Fruit fly (Drosophila melanogaster) whole organism, embryonic: ENCODE measurements around the gene CG43055.

Experiments
- Bteb2 ChIP-seq: fragments of 200-800 bp; sonication (Bioruptor generic); optimal IDR thresholded peaks from 2 replicates; lab custom pipeline; 2016; ENCODE audit warnings: missing biosample characterization, missing genetic modification characterization
- CG10565 ChIP-seq: fragments of 200-800 bp; sonication (Bioruptor generic); optimal IDR thresholded peaks from 3 replicates; lab custom pipeline; 2016; ENCODE audit warnings: missing biosample characterization, mild to moderate bottlenecking, missing genetic modification characterization
- CG12391 ChIP-seq: fragments of 200-800 bp; sonication (Bioruptor generic); optimal IDR thresholded peaks from 3 replicates; lab custom pipeline; 2018; ENCODE audit warnings: missing biosample characterization, mild to moderate bottlenecking, missing genetic modification characterization, moderate library complexity
- CG13424 ChIP-seq: fragments of 200-800 bp; sonication (Bioruptor generic); optimal IDR thresholded peaks from 2 replicates; lab custom pipeline; 2019; ENCODE audit warnings: missing biosample characterization, mild to moderate bottlenecking, missing genetic modification characterization, moderate library complexity
- CG13624 ChIP-seq: fragments of 200-800 bp; sonication (Bioruptor generic); optimal IDR thresholded peaks from 2 replicates; lab custom pipeline; 2016; ENCODE audit warnings: missing biosample characterization, missing genetic modification characterization
- CG1529 ChIP-seq: fragments of 200-800 bp; sonication (Bioruptor generic); optimal IDR thresholded peaks from 3 replicates; lab custom pipeline; 2018; ENCODE audit warnings: missing biosample characterization, missing genetic modification characterization
- CG1603 ChIP-seq: fragments of 200-800 bp; sonication (Bioruptor generic); optimal IDR thresholded peaks from 2 replicates; lab custom pipeline; 2019; ENCODE audit warnings: missing biosample characterization, mild to moderate bottlenecking, missing genetic modification characterization, moderate library complexity
- CG17359 ChIP-seq: fragments of 200-800 bp; sonication (Bioruptor generic); optimal IDR thresholded peaks from 3 replicates; lab custom pipeline; 2018; ENCODE audit warnings: missing biosample characterization, mild to moderate bottlenecking, missing genetic modification characterization, moderate library complexity
- CG17568 ChIP-seq: fragments of 200-800 bp; sonication (Bioruptor generic); optimal IDR thresholded peaks from 2 replicates; lab custom pipeline; 2018; ENCODE audit warnings: missing biosample characterization, mild to moderate bottlenecking, missing genetic modification characterization, moderate library complexity
- CG17912 ChIP-seq: fragments of 200-800 bp; sonication (Bioruptor generic); optimal IDR thresholded peaks from 2 replicates; lab custom pipeline; 2018; ENCODE audit warnings: missing biosample characterization, mild to moderate bottlenecking, missing genetic modification characterization
- CG1832 ChIP-seq: fragments of 200-800 bp; sonication (Bioruptor generic); optimal IDR thresholded peaks from 2 replicates; lab custom pipeline; 2017; ENCODE audit warnings: missing biosample characterization, mild to moderate bottlenecking, missing genetic modification characterization, inconsistent platforms
- CG18476 ChIP-seq: fragments of 200-800 bp; sonication (Bioruptor generic); optimal IDR thresholded peaks from 2 replicates; lab custom pipeline; 2016; ENCODE audit warnings: missing biosample characterization, mild to moderate bottlenecking, missing genetic modification characterization
- CG2712 ChIP-seq: fragments of 200-800 bp; optimal IDR thresholded peaks from 3 replicates; lab custom pipeline; 2019; ENCODE audit warnings: missing biosample characterization, mild to moderate bottlenecking, missing genetic modification characterization, moderate library complexity
- CG2875 ChIP-seq: fragments of 200-800 bp; sonication (Bioruptor generic); optimal IDR thresholded peaks from 2 replicates; lab custom pipeline; 2017; ENCODE audit warnings: missing biosample characterization, mild to moderate bottlenecking, missing genetic modification characterization, missing genetic modification reagents
- CG31224 ChIP-seq: fragments of 200-800 bp; sonication (Bioruptor generic); IDR thresholded peaks from 2 replicates; pipeline ENCODE4 v1.3.6; 2022; ENCODE audit warnings: missing biosample characterization, missing genetic modification characterization
- CG3281 ChIP-seq: fragments of 200-800 bp; sonication (Bioruptor generic); optimal IDR thresholded peaks from 3 replicates; lab custom pipeline; 2017; ENCODE audit warnings: missing biosample characterization, mild to moderate bottlenecking, missing genetic modification characterization
- CG4282 ChIP-seq: fragments of 200-800 bp; sonication (Bioruptor generic); optimal IDR thresholded peaks from 2 replicates; lab custom pipeline; 2016; ENCODE audit warnings: missing biosample characterization, missing genetic modification characterization
- CG4820 ChIP-seq: fragments of 200-800 bp; sonication (Bioruptor generic); optimal IDR thresholded peaks from 3 replicates; lab custom pipeline; 2016; ENCODE audit warnings: missing biosample characterization, missing genetic modification characterization
- CG5953 ChIP-seq: fragments of 200-800 bp; sonication (Bioruptor generic); IDR thresholded peaks from 2 replicates; pipeline ENCODE4 v1.3.6; 2022; ENCODE audit warnings: missing biosample characterization, missing genetic modification characterization
- CG6272 ChIP-seq: fragments of 200-800 bp; sonication (Bioruptor generic); IDR thresholded peaks from 2 replicates; pipeline ENCODE4 v1.3.6; 2022; ENCODE audit warnings: missing biosample characterization, missing genetic modification characterization
- CG7963 ChIP-seq: fragments of 200-800 bp; sonication (Bioruptor generic); IDR thresholded peaks from 3 replicates; pipeline ENCODE4 v1.3.6; 2022; ENCODE audit warnings: missing biosample characterization, missing genetic modification characterization; ENCODE audit not compliant: partially characterized antibody
- CG9932 ChIP-seq: fragments of 200-800 bp; sonication (Bioruptor generic); IDR thresholded peaks from 2 replicates; pipeline ENCODE4 v1.3.6; 2022; ENCODE audit warnings: missing biosample characterization, missing genetic modification characterization
- Doc2 ChIP-seq: fragments of 200-800 bp; sonication (Bioruptor generic); IDR thresholded peaks from 2 replicates; pipeline ENCODE4 v1.3.6; 2022; ENCODE audit warnings: missing biosample characterization, missing genetic modification characterization
- HmgZ ChIP-seq: fragments of 200-800 bp; sonication (Bioruptor generic); optimal IDR thresholded peaks from 2 replicates; lab custom pipeline; 2018; ENCODE audit warnings: missing biosample characterization, mild to moderate bottlenecking, missing genetic modification characterization
- Lpt ChIP-seq: fragments of >200 bp; optimal IDR thresholded peaks from 2 replicates; lab custom pipeline; 2018; ENCODE audit warnings: missing biosample characterization, missing genetic modification characterization
- NK7.1 ChIP-seq: fragments of 200-800 bp; sonication (Bioruptor generic); optimal IDR thresholded peaks from 3 replicates; lab custom pipeline; 2016; ENCODE audit warnings: missing biosample characterization, missing genetic modification characterization
- Oli ChIP-seq: fragments of 200-800 bp; sonication (Bioruptor generic); optimal IDR thresholded peaks from 2 replicates; lab custom pipeline; 2018; ENCODE audit warnings: missing biosample characterization, mild to moderate bottlenecking, missing genetic modification characterization, moderate library complexity
- Sin3A ChIP-seq: fragments of >200 bp; optimal IDR thresholded peaks from 2 replicates; lab custom pipeline; 2018
- bbx ChIP-seq: fragments of 200-800 bp; sonication (Bioruptor generic); IDR thresholded peaks from 2 replicates; pipeline ENCODE4 v1.3.6; 2022; ENCODE audit warnings: missing biosample characterization, missing genetic modification characterization; ENCODE audit not compliant: partially characterized antibody
- bowl ChIP-seq: fragments of 200-800 bp; sonication (Bioruptor generic); IDR thresholded peaks from 2 replicates; pipeline ENCODE4 v1.3.6; 2022; ENCODE audit warnings: missing biosample characterization, missing genetic modification characterization
- caup ChIP-seq: fragments of 200-800 bp; sonication (Bioruptor generic); optimal IDR thresholded peaks from 3 replicates; lab custom pipeline; 2017; ENCODE audit warnings: missing biosample characterization, mild to moderate bottlenecking, missing genetic modification characterization, moderate library complexity; ENCODE audit not compliant: severe bottlenecking
- cwo ChIP-seq: fragments of 200-800 bp; sonication (Bioruptor generic); optimal IDR thresholded peaks from 3 replicates; lab custom pipeline; 2017; ENCODE audit warnings: missing biosample characterization, missing genetic modification characterization, mild to moderate bottlenecking, moderate library complexity, missing genetic modification reagents
- dati ChIP-seq: fragments of 200-800 bp; sonication (Bioruptor generic); IDR thresholded peaks from 2 replicates; pipeline ENCODE4 v1.3.6; 2022; ENCODE audit warnings: missing biosample characterization, missing genetic modification characterization
- eve ChIP-seq, 2 experiments: fragments of >200 bp; optimal IDR thresholded peaks; 2 replicates each; lab custom pipeline; 2017; ENCODE audit warnings: missing biosample characterization in 2 of 2, missing genetic modification characterization in 2 of 2
- fd64A ChIP-seq: fragments of 200-800 bp; sonication (Bioruptor generic); optimal IDR thresholded peaks from 3 replicates; lab custom pipeline; 2018; ENCODE audit warnings: missing biosample characterization, mild to moderate bottlenecking, missing genetic modification characterization
- gcm2 ChIP-seq: fragments of 200-800 bp; sonication (Bioruptor generic); optimal IDR thresholded peaks from 2 replicates; lab custom pipeline; 2016; ENCODE audit warnings: missing biosample characterization, missing genetic modification characterization
- her ChIP-seq: fragments of 200-800 bp; sonication (Bioruptor generic); optimal IDR thresholded peaks from 2 replicates; lab custom pipeline; 2016; ENCODE audit warnings: missing biosample characterization, missing genetic modification characterization
- kni ChIP-seq: fragments of 200-800 bp; sonication (Bioruptor generic); optimal IDR thresholded peaks from 3 replicates; lab custom pipeline; 2017; ENCODE audit warnings: mild to moderate bottlenecking, missing biosample characterization, missing genetic modification reagents, missing genetic modification characterization
- otp ChIP-seq: fragments of 200-800 bp; sonication (Bioruptor generic); IDR thresholded peaks from 3 replicates; pipeline ENCODE4, ENCODE4 v1.3.6; 2022; ENCODE audit warnings: missing biosample characterization, missing genetic modification characterization
- pita ChIP-seq: fragments of 200-800 bp; sonication (Bioruptor generic); optimal IDR thresholded peaks from 2 replicates; lab custom pipeline; 2017; ENCODE audit warnings: missing biosample characterization, mild to moderate bottlenecking, missing genetic modification characterization
- pzg ChIP-seq: fragments of 200-800 bp; sonication (Bioruptor generic); optimal IDR thresholded peaks from 3 replicates; lab custom pipeline; 2018; ENCODE audit warnings: missing biosample characterization, mild to moderate bottlenecking, missing genetic modification characterization, moderate library complexity
- repo ChIP-seq: fragments of 200-800 bp; sonication (Bioruptor generic); optimal IDR thresholded peaks from 2 replicates; lab custom pipeline; 2016; ENCODE audit warnings: missing biosample characterization, missing genetic modification characterization
- sens-2 ChIP-seq: fragments of 200-800 bp; sonication (Bioruptor generic); IDR thresholded peaks from 2 replicates; pipeline ENCODE4 v1.3.6; 2022; ENCODE audit warnings: missing biosample characterization, missing genetic modification characterization
- sob ChIP-seq: fragments of 200-800 bp; sonication (Bioruptor generic); IDR thresholded peaks from 2 replicates; pipeline ENCODE4 v1.3.6; 2022; ENCODE audit warnings: missing biosample characterization, missing genetic modification characterization
- sr ChIP-seq: fragments of 200-800 bp; sonication (Bioruptor generic); IDR thresholded peaks from 3 replicates; pipeline ENCODE4 v1.3.6; 2022; ENCODE audit warnings: missing biosample characterization, missing genetic modification characterization
- tin ChIP-seq: fragments of 200-800 bp; sonication (Bioruptor generic); optimal IDR thresholded peaks from 3 replicates; lab custom pipeline; 2016; ENCODE audit warnings: missing biosample characterization, missing genetic modification characterization
- ttk ChIP-seq: fragments of 200-800 bp; sonication (Bioruptor generic); IDR thresholded peaks from 2 replicates; pipeline ENCODE4 v2.1.2; 2022; ENCODE audit warnings: missing biosample characterization, missing genetic modification characterization
- twi ChIP-seq: fragments of 200-800 bp; optimal IDR thresholded peaks from 2 replicates; lab custom pipeline; 2019; ENCODE audit warnings: missing biosample characterization, mild to moderate bottlenecking, missing genetic modification characterization, moderate library complexity
- zen ChIP-seq: fragments of 200-800 bp; sonication (Bioruptor generic); optimal IDR thresholded peaks from 3 replicates; lab custom pipeline; 2018; ENCODE audit warnings: missing biosample characterization, mild to moderate bottlenecking, missing genetic modification characterization, moderate library complexity
- zf30C ChIP-seq: fragments of 200-800 bp; sonication (Bioruptor generic); optimal IDR thresholded peaks from 3 replicates; lab custom pipeline; 2018; ENCODE audit warnings: missing biosample characterization, mild to moderate bottlenecking, missing genetic modification characterization

Gene CG43055

dm6 chr2L:4440881-4441737 is 30.2 kb downstream of the CG43055 start, which contains the start of gene CG15431 (continued):
- TF ChIP-seq tin (peak; percentile 37), CG2875 (GFP tag; lab: Kevin White, UChicago) (no peak), CG13424 (tag; lab: Kevin White, UChicago) (peak; percentile 44), pzg (GFP tag; lab: Kevin White, UChicago) (no peak), CG7963 (GFP tag; lab: Robert Waterston, UW) (no peak), her (no peak), Sin3A (lab: Kevin White, UChicago) (no peak), CG1529 (GFP tag; lab: Kevin White, UChicago) (no peak), Lpt (GFP tag; lab: Kevin White, UChicago) (no peak), CG1832 (no peak), dati (GFP tag; lab: Robert Waterston, UW) (no peak), twi (tag; lab: Kevin White, UChicago) (no peak), Doc2 (GFP tag; lab: Robert Waterston, UW) (no peak), CG17568 (no peak), NK7.1 (GFP tag; lab: Kevin White, UChicago) (no peak), Oli (tag; lab: Kevin White, UChicago) (peak; percentile 53), sob (GFP tag; lab: Robert Waterston, UW) (peak; percentile 71), Bteb2 (GFP tag; lab: Kevin White, UChicago) (peak; percentile 29), cwo (GFP tag; lab: Kevin White, UChicago) (peak; percentile 49), sens-2 (GFP tag; lab: Robert Waterston, UW) (no peak), CG1603 (tag; lab: Kevin White, UChicago) (peak; percentile 27), CG31224 (GFP tag; lab: Robert Waterston, UW) (peak; percentile 37; the same call in 1 of the 2 replicates), zen (tag; lab: Kevin White, UChicago) (no peak), CG12391 (peak; percentile 61), zf30C (GFP tag; lab: Kevin White, UChicago) (peak; percentile 67), bbx (no peak), CG3281 (GFP tag; lab: Kevin White, UChicago) (peak; percentile 69), otp (GFP tag; lab: Robert Waterston, UW) (no peak), CG13624 (peak; percentile 25), fd64A (no peak), HmgZ (tag; lab: Kevin White, UChicago) (peak; percentile 24), CG17359 (tag; lab: Kevin White, UChicago) (peak; percentile 63), gcm2 (GFP tag; lab: Kevin White, UChicago) (peak; percentile 18), CG4282 (no peak), bowl (GFP tag; lab: Robert Waterston, UW) (no peak), ttk (peak; percentile 57), CG4820 (peak; percentile 25), CG5953 (no peak), CG17912 (GFP tag; lab: Kevin White, UChicago) (no peak), pita (GFP tag; lab: Kevin White, UChicago) (no peak), sr (peak; percentile 94), repo (GFP tag; lab: Kevin White, UChicago) (no peak), CG10565 (GFP tag; lab: Kevin White, UChicago) (no peak), CG9932 (GFP tag; lab: Robert Waterston, UW) (peak; percentile 61), CG2712 (tag; lab: Kevin White, UChicago) (peak; percentile 40), eve (GFP tag; optimal IDR thresholded peaks at IDR 0.05; lab: Kevin White, UChicago) (no peak), CG18476 (GFP tag; lab: Kevin White, UChicago) (peak; percentile 45), caup (GFP tag; lab: Kevin White, UChicago) (peak; percentile 70), CG6272 (GFP tag; lab: Robert Waterston, UW) (peak; percentile 35; the same call in 1 of the 2 replicates), kni (no peak)
